Fruit fly (Drosophila melanogaster): Measurements from ENCODE around the gene Hou.

Hou gene

dm6 chrX:18678876-18679275 lies 28.6 kb upstream of the Hou start (continued):
- TF ChIP-seq achi (GFP tag; optimal IDR thresholded peaks at IDR 0.05) (peak; percentile 45), Sox14 (GFP tag; optimal IDR thresholded peaks at IDR 0.05) (peak; percentile 25), CG8119 (GFP tag; IDR thresholded peaks at IDR 0.05) (peak; percentile 47; the same call in 1 of the 3 replicates), CG4318 (GFP tag; optimal IDR thresholded peaks at IDR 0.05) (peak; percentile 32), Sox102F (GFP tag; optimal IDR thresholded peaks at IDR 0.05) (peak; percentile 7), Eip78C (GFP tag) (peak; percentile 73), cyc (GFP tag; optimal IDR thresholded peaks at IDR 0.05) (peak; percentile 21), CG11762 (GFP tag; optimal IDR thresholded peaks at IDR 0.05; ENCODE audit: insufficient read depth) (no peak), CG8319 (GFP tag; optimal IDR thresholded peaks at IDR 0.05) (peak; percentile 2), CG16779 (tag; optimal IDR thresholded peaks at IDR 0.05) (no peak), CG3919 (GFP tag; optimal IDR thresholded peaks at IDR 0.05) (peak; percentile 47), CG6808 (GFP tag; optimal IDR thresholded peaks at IDR 0.05) (no peak), svp (GFP tag) (peak; percentile 48), CG8632 (GFP tag; optimal IDR thresholded peaks at IDR 0.05) (no peak), pdm3 (GFP tag; optimal IDR thresholded peaks at IDR 0.05) (peak; percentile 55), CG7368 (GFP tag; optimal IDR thresholded peaks at IDR 0.05) (no peak), Gug (GFP tag; IDR thresholded peaks at IDR 0.05) (no peak), CG11902 (GFP tag; optimal IDR thresholded peaks at IDR 0.05) (peak; percentile 5), ss (GFP tag; optimal IDR thresholded peaks at IDR 0.05) (peak in 1 of 2 experiments; percentile 15), Lpt (GFP tag; optimal IDR thresholded peaks at IDR 0.05) (no peak), acj6 (GFP tag; optimal IDR thresholded peaks at IDR 0.05) (peak; percentile 34), Smox (GFP tag; optimal IDR thresholded peaks at IDR 0.05) (peak; percentile 10), fd59A (GFP tag; optimal IDR thresholded peaks at IDR 0.05) (no peak), CG34406 (GFP tag; optimal IDR thresholded peaks at IDR 0.05) (peak; percentile 15), net (GFP tag; optimal IDR thresholded peaks at IDR 0.05) (peak; percentile 31), dsx (GFP tag; optimal IDR thresholded peaks at IDR 0.05; ENCODE audit: poor library complexity, severe bottlenecking) (no peak), dac (GFP tag; optimal IDR thresholded peaks at IDR 0.05) (peak; percentile 4)

- TF ChIP-seq Lpt (GFP tag; optimal IDR thresholded peaks at IDR 0.05) (peak; percentile 20), CG8632 (GFP tag; optimal IDR thresholded peaks at IDR 0.05) (no peak), eg (GFP tag; IDR thresholded peaks at IDR 0.05) (0 out of 3 replicates have a peak, but pooled peaks have one; percentile 17)
These were observed 26.5 kb upstream of the Hou start for dm6 chrX:18676756-18677155.

- no peak for TF ChIP-seq CG8119 (GFP tag; IDR thresholded peaks at IDR 0.05)
- no peak for TF ChIP-seq Eip93F (GFP tag; optimal IDR thresholded peaks at IDR 0.05)
- TF ChIP-seq CG4318 (GFP tag; optimal IDR thresholded peaks at IDR 0.05) = peak; percentile 45
- no peak for TF ChIP-seq CG11294 (GFP tag; IDR thresholded peaks at IDR 0.05)
- TF ChIP-seq Sox15 (GFP tag; optimal IDR thresholded peaks at IDR 0.05) = no peak
- TF ChIP-seq salr (GFP tag; optimal IDR thresholded peaks at IDR 0.05) = peak in 1 of 2 experiments; percentile 25
- TF ChIP-seq CG10631 (GFP tag; optimal IDR thresholded peaks at IDR 0.05) = no peak
- no peak for TF ChIP-seq spab (GFP tag; optimal IDR thresholded peaks at IDR 0.05)
- TF ChIP-seq CG8632 (GFP tag; optimal IDR thresholded peaks at IDR 0.05) = no peak
- peak; percentile 67 for TF ChIP-seq Eip78C (GFP tag)
- TF ChIP-seq fd85E (GFP tag; optimal IDR thresholded peaks at IDR 0.05) = no peak
- TF ChIP-seq lz (GFP tag; optimal IDR thresholded peaks at IDR 0.05) = no peak
- no peak for TF ChIP-seq CG31627 (GFP tag; optimal IDR thresholded peaks at IDR 0.05)
- TF ChIP-seq CG11902 (GFP tag; optimal IDR thresholded peaks at IDR 0.05) = no peak
- TF ChIP-seq acj6 (GFP tag; optimal IDR thresholded peaks at IDR 0.05) = no peak
- no peak for TF ChIP-seq CG1621 (tag; optimal IDR thresholded peaks at IDR 0.05)
- peak; percentile 61 for TF ChIP-seq CG32006 (GFP tag; optimal IDR thresholded peaks at IDR 0.05)
- no peak for TF ChIP-seq Smox (GFP tag; optimal IDR thresholded peaks at IDR 0.05)
- TF ChIP-seq dsx (GFP tag; optimal IDR thresholded peaks at IDR 0.05; ENCODE audit: poor library complexity, severe bottlenecking) = no peak
- peak; percentile 24 for TF ChIP-seq topi (GFP tag; optimal IDR thresholded peaks at IDR 0.05)
- peak; percentile 44 for TF ChIP-seq esn (GFP tag; optimal IDR thresholded peaks at IDR 0.05)
- TF ChIP-seq CG3919 (GFP tag; optimal IDR thresholded peaks at IDR 0.05) = no peak
- TF ChIP-seq vri (GFP tag; optimal IDR thresholded peaks at IDR 0.05) = no peak
- TF ChIP-seq CG16779 (tag; optimal IDR thresholded peaks at IDR 0.05) = no peak
- peak; percentile 30 for TF ChIP-seq Met (GFP tag; optimal IDR thresholded peaks at IDR 0.05)
- TF ChIP-seq Eip75B (GFP tag; optimal IDR thresholded peaks at IDR 0.05) = no peak
- no peak for TF ChIP-seq CG9139 (GFP tag; optimal IDR thresholded peaks at IDR 0.05)
- TF ChIP-seq Sox102F (GFP tag; optimal IDR thresholded peaks at IDR 0.05) = peak; percentile 22
- TF ChIP-seq OdsH (GFP tag; optimal IDR thresholded peaks at IDR 0.05) = no peak
- TF ChIP-seq net (GFP tag; optimal IDR thresholded peaks at IDR 0.05) = peak; percentile 6
- peak; percentile 68 for TF ChIP-seq svp (GFP tag)
- TF ChIP-seq CG3032 (tag; optimal IDR thresholded peaks at IDR 0.05) = no peak
- TF ChIP-seq CG34406 (GFP tag; optimal IDR thresholded peaks at IDR 0.05) = no peak
- no peak for TF ChIP-seq Sox14 (GFP tag; optimal IDR thresholded peaks at IDR 0.05)
These were observed 25.5 kb upstream of the Hou start for dm6 chrX:18675702-18676101.

All from whole organism, prepupa.